Worm (Caenorhabditis elegans) whole organism, L4/young adult: ENCODE measurements around the gene M03B6.1.

ENCODE experiments used
- W03F9.2 ChIP-seq: fragments of 150-350 bp; optimal IDR thresholded peaks from 2 replicates; lab custom pipeline; 2014; ENCODE audit warnings: missing biosample characterization, missing genetic modification characterization
- dao-5 ChIP-seq: sonication (generic microtip); optimal IDR thresholded peaks from 2 replicates; lab custom pipeline; 2016; ENCODE audit warnings: missing genotype, missing genetic modification characterization, moderate library complexity, missing compliant biosample characterization
- him-1 ChIP-seq: sonication (generic microtip); optimal IDR thresholded peaks from 2 replicates; lab custom pipeline; 2016; ENCODE audit warnings: missing genotype, missing genetic modification reagents, missing genetic modification characterization, missing compliant biosample characterization

DNA sequence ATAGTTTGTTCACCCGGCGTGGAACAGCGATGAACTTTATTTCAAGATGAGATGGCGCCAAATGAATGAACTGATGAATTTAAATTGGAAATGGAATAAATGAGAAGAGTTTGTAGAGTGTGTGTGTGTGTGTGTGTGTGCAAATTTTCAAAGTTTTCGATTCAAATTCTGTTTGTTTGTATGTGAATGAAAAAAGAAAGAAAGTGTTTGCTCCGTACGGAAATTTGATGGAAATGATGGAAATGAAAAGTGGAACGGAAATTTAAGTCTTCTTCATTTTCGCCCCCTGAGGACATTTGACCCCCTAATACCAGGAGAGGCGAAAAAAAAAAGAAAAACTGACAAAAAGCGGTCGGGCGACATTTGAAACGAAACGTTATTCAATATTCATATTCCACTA is 36.7 kb downstream of the M03B6.1 start:
- no peak for TF ChIP-seq him-1 (tag; lab: Kevin White, UChicago)
- no peak for TF ChIP-seq W03F9.2 (tag; lab: Kevin White, UChicago)
- TF ChIP-seq dao-5 (tag; lab: Kevin White, UChicago) = no peak
